Worm (Caenorhabditis elegans): ENCODE results near the gene W02B12.16.
"Not testable (repeated sequence)": the region's sequence is repeated elsewhere in the genome, so short reads cannot be mapped to it uniquely, and the experiment has no call there.

Gene W02B12.16

ce11 chrII:11442425-11442824 is 33.9 kb downstream of the W02B12.16 start, which contains the start of gene ebp-2:
Gene ebp-2, plus strand, starts transcription at chrII:11442725.
- not testable (repeated sequence) for TF ChIP-seq ref-1 (GFP tag; conservative IDR thresholded peaks at IDR 0.05); med-1 (GFP tag; optimal IDR thresholded peaks at IDR 0.05; ENCODE audit: insufficient read depth); flt-1 (GFP tag; IDR thresholded peaks at IDR 0.05)

ce11 chrII:11440265-11440664 is 36.0 kb downstream of the W02B12.16 start, which contains the start of gene VW02B12L.2:
Gene VW02B12L.2, minus strand, starts transcription at chrII:11440329.
- TF ChIP-seq ref-1 (GFP tag; conservative IDR thresholded peaks at IDR 0.05): no peak
- peak; percentile 16 for TF ChIP-seq cog-1 (tag; optimal IDR thresholded peaks at IDR 0.05)
- TF ChIP-seq ztf-23 (GFP tag; IDR thresholded peaks at IDR 0.05): no peak

ce11 chrII:11438417-11438816 is 37.9 kb downstream of the W02B12.16 start, which contains the start of gene vha-6:
Gene vha-6, minus strand, starts transcription at chrII:11438452.
- no peak for TF ChIP-seq tab-1 (GFP tag; IDR thresholded peaks at IDR 0.05)
- TF ChIP-seq cog-1 (tag; optimal IDR thresholded peaks at IDR 0.05): no peak
- no peak for TF ChIP-seq ref-1 (GFP tag; conservative IDR thresholded peaks at IDR 0.05)
- TF ChIP-seq flt-1 (GFP tag; IDR thresholded peaks at IDR 0.05): no peak
- TF ChIP-seq T22C8.4 (GFP tag; IDR thresholded peaks at IDR 0.05): no peak
- no peak for TF ChIP-seq ztf-29 (GFP tag; IDR thresholded peaks at IDR 0.05)
- TF ChIP-seq med-1 (GFP tag; optimal IDR thresholded peaks at IDR 0.05; ENCODE audit: insufficient read depth): no peak
- no peak for TF ChIP-seq ztf-23 (GFP tag; IDR thresholded peaks at IDR 0.05)
- no peak for TF ChIP-seq klf-2 (GFP tag; conservative IDR thresholded peaks at IDR 0.05)

- TF ChIP-seq flt-1 (GFP tag; IDR thresholded peaks at IDR 0.05): no peak
- no peak for TF ChIP-seq med-1 (GFP tag; optimal IDR thresholded peaks at IDR 0.05; ENCODE audit: insufficient read depth)
- TF ChIP-seq ztf-23 (GFP tag; IDR thresholded peaks at IDR 0.05): no peak
- no peak for TF ChIP-seq ref-1 (GFP tag; conservative IDR thresholded peaks at IDR 0.05)
- no peak for TF ChIP-seq ztf-29 (GFP tag; IDR thresholded peaks at IDR 0.05)
- TF ChIP-seq T22C8.4 (GFP tag; IDR thresholded peaks at IDR 0.05): no peak
- no peak for TF ChIP-seq cog-1 (tag; optimal IDR thresholded peaks at IDR 0.05)
- TF ChIP-seq klf-2 (GFP tag; conservative IDR thresholded peaks at IDR 0.05): no peak
- TF ChIP-seq tab-1 (GFP tag; IDR thresholded peaks at IDR 0.05): no peak
These were observed 42.4 kb downstream of the W02B12.16 start, which contains the start of gene C05D12.5 for ce11 chrII:11433942-11434341. Gene C05D12.5, plus strand, starts transcription at chrII:11434242.

- TF ChIP-seq ztf-23 (GFP tag; IDR thresholded peaks at IDR 0.05) (no peak), flt-1 (GFP tag; IDR thresholded peaks at IDR 0.05) (no peak), tab-1 (GFP tag; IDR thresholded peaks at IDR 0.05) (no peak), T22C8.4 (GFP tag; IDR thresholded peaks at IDR 0.05) (no peak)
These were observed 44.7 kb downstream of the W02B12.16 start, which contains the start of gene C05D12.4 for ce11 chrII:11431584-11431983. Gene C05D12.4, plus strand, starts transcription at chrII:11431884.

- TF ChIP-seq T22C8.4 (GFP tag; IDR thresholded peaks at IDR 0.05) (no peak), ref-1 (GFP tag; conservative IDR thresholded peaks at IDR 0.05) (no peak), ztf-29 (GFP tag; IDR thresholded peaks at IDR 0.05) (no peak), ztf-23 (GFP tag; IDR thresholded peaks at IDR 0.05) (no peak), klf-2 (GFP tag; conservative IDR thresholded peaks at IDR 0.05) (no peak), med-1 (GFP tag; optimal IDR thresholded peaks at IDR 0.05; ENCODE audit: insufficient read depth) (no peak), flt-1 (GFP tag; IDR thresholded peaks at IDR 0.05) (no peak)
These were observed 47.7 kb downstream of the W02B12.16 start for ce11 chrII:11428599-11428998.

- TF ChIP-seq cog-1 (tag; optimal IDR thresholded peaks at IDR 0.05) (no peak), tab-1 (GFP tag; IDR thresholded peaks at IDR 0.05) (no peak), ztf-29 (GFP tag; IDR thresholded peaks at IDR 0.05) (no peak), ztf-23 (GFP tag; IDR thresholded peaks at IDR 0.05) (no peak), flt-1 (GFP tag; IDR thresholded peaks at IDR 0.05) (no peak), med-1 (GFP tag; optimal IDR thresholded peaks at IDR 0.05; ENCODE audit: insufficient read depth) (no peak), klf-2 (GFP tag; conservative IDR thresholded peaks at IDR 0.05) (no peak), T22C8.4 (GFP tag; IDR thresholded peaks at IDR 0.05) (no peak), ref-1 (GFP tag; conservative IDR thresholded peaks at IDR 0.05) (no peak)
These were observed 49.0 kb downstream of the W02B12.16 start for ce11 chrII:11427322-11427721.
